Worm (Caenorhabditis elegans): ENCODE results near the gene JC8.4.
A peak's percentile ranks its signal among the peaks of the same experiment; 100 is the strongest.

Gene JC8.4

ce11 chrIV:13244024-13244423, 549 bp downstream of the JC8.4 start, which contains the start of gene cox-11:
TSS of gene cox-11 (plus strand) at chrIV:13244324.
- TF ChIP-seq ces-1 (GFP tag; optimal IDR thresholded peaks at IDR 0.05) = no peak
- TF ChIP-seq ham-2 (GFP tag; optimal IDR thresholded peaks at IDR 0.05) = no peak
- no peak for TF ChIP-seq mep-1 (tag; optimal IDR thresholded peaks at IDR 0.05)
- TF ChIP-seq ceh-43 (GFP tag; optimal IDR thresholded peaks at IDR 0.05) = no peak

ce11 chrIV:13246961-13247360, 3.5 kb downstream of the JC8.4 start, which contains the start of gene JC8.7:
TSS of gene JC8.7 (plus strand) at chrIV:13247261.
- TF ChIP-seq nhr-76 (tag; optimal IDR thresholded peaks at IDR 0.05) (no peak), ham-2 (GFP tag; optimal IDR thresholded peaks at IDR 0.05) (no peak), elt-3 (tag; optimal IDR thresholded peaks at IDR 0.05) (no peak), lin-13 (tag; optimal IDR thresholded peaks at IDR 0.05) (no peak), sem-2 (GFP tag; optimal IDR thresholded peaks at IDR 0.05) (no peak), nhr-2 (tag; optimal IDR thresholded peaks at IDR 0.05) (no peak), blmp-1 (tag; optimal IDR thresholded peaks at IDR 0.05) (no peak), unc-62 (GFP tag; optimal IDR thresholded peaks at IDR 0.05) (no peak), bed-3 (GFP tag; optimal IDR thresholded peaks at IDR 0.05) (no peak), mls-2 (tag; optimal IDR thresholded peaks at IDR 0.05) (no peak), lin-32 (GFP tag; optimal IDR thresholded peaks at IDR 0.05) (no peak), ztf-11 (tag; optimal IDR thresholded peaks at IDR 0.05) (no peak)

ce11 chrIV:13247780-13248179, 4.3 kb downstream of the JC8.4 start:
- TF ChIP-seq blmp-1 (tag; optimal IDR thresholded peaks at IDR 0.05) (no peak), bed-3 (GFP tag; optimal IDR thresholded peaks at IDR 0.05) (no peak), ztf-11 (tag; optimal IDR thresholded peaks at IDR 0.05) (no peak), M03D4.4 (tag; optimal IDR thresholded peaks at IDR 0.05) (no peak), snpc-4 (tag; optimal IDR thresholded peaks at IDR 0.05) (no peak), tbx-8 (GFP tag; optimal IDR thresholded peaks at IDR 0.05) (no peak), nhr-237 (tag; optimal IDR thresholded peaks at IDR 0.05) (no peak), mab-5 (tag; optimal IDR thresholded peaks at IDR 0.05) (no peak), sptf-1 (tag; optimal IDR thresholded peaks at IDR 0.05) (no peak), nhr-2 (tag; optimal IDR thresholded peaks at IDR 0.05) (no peak), ceh-39 (tag; optimal IDR thresholded peaks at IDR 0.05) (no peak), ces-1 (GFP tag; optimal IDR thresholded peaks at IDR 0.05) (no peak)

- no peak for TF ChIP-seq pha-4 (tag; optimal IDR thresholded peaks at IDR 0.05)
Observed at ce11 chrIV:13250243-13250642, 6.8 kb downstream of the JC8.4 start.

DNA sequence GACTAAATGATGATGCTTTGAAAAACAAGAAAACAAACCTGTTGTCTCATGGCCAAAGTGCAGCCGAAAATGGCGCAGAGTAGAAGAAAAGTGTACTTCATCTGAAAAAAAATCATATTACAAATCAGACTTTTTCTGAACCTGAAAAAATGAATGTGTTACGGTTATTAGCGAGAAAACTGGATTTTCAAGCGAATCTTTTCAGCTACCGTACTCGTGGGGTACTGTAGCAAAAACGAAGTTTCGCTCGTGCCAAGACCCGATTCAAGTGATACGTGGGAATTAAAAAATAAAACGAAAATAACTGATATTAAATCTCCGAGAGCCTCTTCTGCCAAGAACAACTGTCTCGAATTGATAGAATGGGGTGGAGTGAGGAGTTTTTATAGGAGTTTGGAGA, 8.7 kb downstream of the JC8.4 start, which contains the start of gene ttr-51:
Gene ttr-51, minus strand, starts transcription at position 101 of the 400 bp plus-strand sequence.
- TF ChIP-seq bed-3 (GFP tag; optimal IDR thresholded peaks at IDR 0.05) = no peak
- no peak for TF ChIP-seq ceh-83 (GFP tag; optimal IDR thresholded peaks at IDR 0.05)
- no peak for TF ChIP-seq cnd-1 (tag; optimal IDR thresholded peaks at IDR 0.05)
- TF ChIP-seq zip-8 (tag; optimal IDR thresholded peaks at IDR 0.05) = no peak
- TF ChIP-seq blmp-1 (tag; optimal IDR thresholded peaks at IDR 0.05) = no peak
- TF ChIP-seq mep-1 (tag; optimal IDR thresholded peaks at IDR 0.05) = no peak
- TF ChIP-seq lin-32 (GFP tag; optimal IDR thresholded peaks at IDR 0.05) = no peak
- TF ChIP-seq sem-2 (GFP tag; optimal IDR thresholded peaks at IDR 0.05) = no peak
- TF ChIP-seq tbx-8 (GFP tag; optimal IDR thresholded peaks at IDR 0.05) = no peak
- no peak for TF ChIP-seq ham-2 (GFP tag; optimal IDR thresholded peaks at IDR 0.05)
- no peak for TF ChIP-seq lsy-2 (tag; optimal IDR thresholded peaks at IDR 0.05)
- no peak for TF ChIP-seq nhr-2 (tag; optimal IDR thresholded peaks at IDR 0.05)
- no peak for TF ChIP-seq mls-2 (tag; optimal IDR thresholded peaks at IDR 0.05)
- TF ChIP-seq M03D4.4 (tag; optimal IDR thresholded peaks at IDR 0.05) = no peak
- no peak for TF ChIP-seq elt-1 (tag; optimal IDR thresholded peaks at IDR 0.05; ENCODE audit: borderline replicate concordance, insufficient read depth)

DNA sequence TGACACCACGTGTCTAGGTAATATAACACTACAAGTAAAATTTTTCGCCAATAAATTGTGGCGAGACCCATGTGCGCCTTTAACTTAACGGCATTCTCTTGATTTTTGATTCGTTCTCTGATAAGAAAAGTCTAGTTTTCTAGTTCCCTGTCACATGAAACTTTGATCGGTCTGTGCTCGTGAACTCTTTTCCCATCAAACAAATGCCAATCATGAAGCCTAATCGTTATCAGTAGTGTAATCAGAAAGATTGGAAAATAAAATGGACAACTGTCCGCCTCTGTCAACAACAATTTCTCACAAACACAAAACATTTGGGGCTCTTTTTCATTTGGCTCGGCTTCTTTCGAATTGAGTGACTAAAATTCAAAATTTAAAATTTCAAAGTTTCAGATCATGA, 10.4 kb downstream of the JC8.4 start, which contains the start of gene ttr-45:
Gene ttr-45, plus strand, starts transcription at position 385 of the 400 bp plus-strand sequence.
- TF ChIP-seq hlh-1 (tag; optimal IDR thresholded peaks at IDR 0.05) = peak; percentile 11
- peak; percentile 22 for TF ChIP-seq unc-62 (GFP tag; optimal IDR thresholded peaks at IDR 0.05)
- TF ChIP-seq cnd-1 (tag; optimal IDR thresholded peaks at IDR 0.05) = no peak

All from whole organism, mixed stage, embryonic.